Fruit fly (Drosophila melanogaster) whole organism: ENCODE measurements around the gene CG10681.

Experiments
- CG8478 ChIP-seq: fragments of >200 bp; optimal IDR thresholded peaks from 2 replicates; lab custom pipeline; 2018; ENCODE audit warnings: inconsistent platforms
- Dll ChIP-seq: fragments of >200 bp; optimal IDR thresholded peaks from 2 replicates; lab custom pipeline; 2017
- EcR ChIP-seq, 2 experiments: fragments of >200 bp; optimal IDR thresholded peaks; 2 replicates each; lab custom pipeline; 2017; ENCODE audit warnings: missing biosample characterization in 2 of 2, missing genetic modification characterization in 2 of 2, missing genetic modification reagents in 2 of 2
- pan ChIP-seq: fragments of >200 bp; optimal IDR thresholded peaks from 2 replicates; lab custom pipeline; 2017
- psq ChIP-seq: fragments of >200 bp; optimal IDR thresholded peaks from 2 replicates; lab custom pipeline; 2017
- usp ChIP-seq: fragments of >200 bp; optimal IDR thresholded peaks from 2 replicates; lab custom pipeline; 2017; ENCODE audit warnings: missing biosample characterization, missing genetic modification characterization, mixed read lengths

dm6 chr3L:12517443-12518209, 16.3 kb downstream of the CG10681 start:
- TF ChIP-seq pan (lab: Kevin White, UChicago) (no peak), psq (lab: Kevin White, UChicago) (no peak), CG8478 (lab: Kevin White, UChicago) (no peak), EcR (GFP tag; optimal IDR thresholded peaks at IDR 0.05; lab: Kevin White, UChicago) (no peak), usp (GFP tag; lab: Kevin White, UChicago) (no peak), Dll (lab: Kevin White, UChicago) (no peak)
